Fruit fly (Drosophila melanogaster) whole organism, adult: ENCODE measurements around the gene dnk.

Source experiments
- CG11617 ChIP-seq: fragments of 200-800 bp; sonication (Bioruptor generic); optimal IDR thresholded peaks from 2 replicates; lab custom pipeline; 2017; ENCODE audit warnings: mild to moderate bottlenecking, missing biosample characterization, missing genetic modification reagents, missing genetic modification characterization
- CG12768 ChIP-seq: fragments of 200-800 bp; sonication (Bioruptor generic); optimal IDR thresholded peaks from 2 replicates; lab custom pipeline; 2017; ENCODE audit warnings: missing biosample characterization, missing genetic modification characterization, mild to moderate bottlenecking, moderate library complexity, missing genetic modification reagents
- CG14711 ChIP-seq: fragments of 200-800 bp; sonication (Bioruptor generic); optimal IDR thresholded peaks from 2 replicates; lab custom pipeline; 2018; ENCODE audit warnings: missing biosample characterization, mild to moderate bottlenecking, missing genetic modification characterization, moderate library complexity
- CG1620 ChIP-seq: fragments of 200-800 bp; sonication (Bioruptor generic); optimal IDR thresholded peaks from 2 replicates; lab custom pipeline; 2016; ENCODE audit warnings: missing biosample characterization, missing genetic modification characterization
- CG33017 ChIP-seq: fragments of 200-800 bp; sonication (Bioruptor generic); optimal IDR thresholded peaks from 2 replicates; lab custom pipeline; 2018; ENCODE audit warnings: missing biosample characterization, mild to moderate bottlenecking, missing genetic modification characterization, moderate library complexity
- CG5204 ChIP-seq: fragments of 200-800 bp; sonication (Bioruptor generic); optimal IDR thresholded peaks from 2 replicates; lab custom pipeline; 2016; ENCODE audit warnings: missing biosample characterization, missing genetic modification characterization
- CG7045 ChIP-seq: fragments of 200-800 bp; sonication (Bioruptor generic); optimal IDR thresholded peaks from 2 replicates; lab custom pipeline; 2017; ENCODE audit warnings: missing biosample characterization, mild to moderate bottlenecking, missing genetic modification characterization
- CG7101 ChIP-seq: fragments of 200-800 bp; sonication (Bioruptor generic); optimal IDR thresholded peaks from 2 replicates; lab custom pipeline; 2018; ENCODE audit warnings: missing biosample characterization, mild to moderate bottlenecking, missing genetic modification characterization, moderate library complexity
- Clk ChIP-seq: fragments of 200-800 bp; sonication (Bioruptor generic); optimal IDR thresholded peaks from 2 replicates; lab custom pipeline; 2017; ENCODE audit warnings: missing biosample characterization, missing genetic modification characterization
- Crg-1 ChIP-seq: fragments of 200-800 bp; sonication (Bioruptor generic); optimal IDR thresholded peaks from 2 replicates; lab custom pipeline; 2016; ENCODE audit warnings: missing biosample characterization, missing genetic modification characterization
- Hr96 ChIP-seq: fragments of 200-800 bp; sonication (Bioruptor generic); optimal IDR thresholded peaks from 2 replicates; lab custom pipeline; 2016; ENCODE audit warnings: missing biosample characterization, missing genetic modification characterization
- Mnt ChIP-seq: fragments of 200-800 bp; sonication (Bioruptor generic); optimal IDR thresholded peaks from 2 replicates; lab custom pipeline; 2016; ENCODE audit warnings: missing biosample characterization, mild to moderate bottlenecking, missing genetic modification characterization
- bab1 ChIP-seq: fragments of 200-800 bp; sonication (Bioruptor generic); optimal IDR thresholded peaks from 3 replicates; lab custom pipeline; 2019; ENCODE audit warnings: missing biosample characterization, mild to moderate bottlenecking, missing genetic modification characterization, moderate library complexity
- cic ChIP-seq: fragments of 200-800 bp; sonication (Bioruptor generic); optimal IDR thresholded peaks from 2 replicates; lab custom pipeline; 2017; ENCODE audit warnings: missing biosample characterization, mild to moderate bottlenecking, missing genetic modification characterization, moderate library complexity
- cnc ChIP-seq, 2 experiments: fragments of >200 bp; optimal IDR thresholded peaks; 2 replicates each; lab custom pipeline; 2017
- kay ChIP-seq: fragments of 200-800 bp; sonication (Bioruptor generic); peaks from one replicate; lab custom pipeline; 2016; ENCODE audit warnings: missing biosample characterization, missing genetic modification characterization, borderline replicate concordance
- ovo ChIP-seq: fragments of 200-800 bp; sonication (Bioruptor generic); optimal IDR thresholded peaks from 2 replicates; lab custom pipeline; 2016; ENCODE audit warnings: missing biosample characterization, missing genetic modification characterization
- pad ChIP-seq: fragments of 200-800 bp; sonication (Bioruptor generic); optimal IDR thresholded peaks from 3 replicates; lab custom pipeline; 2017; ENCODE audit warnings: missing biosample characterization, missing genetic modification characterization, mild to moderate bottlenecking, moderate library complexity, missing genetic modification reagents
- tj ChIP-seq: fragments of 200-800 bp; sonication (Bioruptor generic); optimal IDR thresholded peaks from 3 replicates; lab custom pipeline; 2017; ENCODE audit warnings: missing biosample characterization, mild to moderate bottlenecking, missing genetic modification characterization, moderate library complexity
- toe ChIP-seq: fragments of 200-800 bp; sonication (Bioruptor generic); optimal IDR thresholded peaks from 2 replicates; lab custom pipeline; 2016; ENCODE audit warnings: missing biosample characterization, missing genetic modification characterization

The dnk gene

dm6 chr3R:18983614-18984185 lies 2.9 kb downstream of the dnk start, which contains the start of the genes snRNP-U1-C and gukh:
Gene snRNP-U1-C, minus strand, starts transcription at chr3R:18983650.
Gene gukh, plus strand, starts transcription at chr3R:18984025.
- TF ChIP-seq Mnt (GFP tag; lab: Kevin White, UChicago) = peak; percentile 57
- peak; percentile 84 for TF ChIP-seq CG7101
- TF ChIP-seq CG5204 (GFP tag; lab: Kevin White, UChicago) = peak; percentile 73
- TF ChIP-seq Clk (GFP tag; lab: Kevin White, UChicago) = peak; percentile 65
- TF ChIP-seq CG33017 (tag; lab: Kevin White, UChicago) = peak; percentile 78
- peak; percentile 77 for TF ChIP-seq CG11617 (GFP tag; lab: Kevin White, UChicago)
- TF ChIP-seq CG1620 = peak; percentile 67
- no peak for TF ChIP-seq cnc (optimal IDR thresholded peaks at IDR 0.05; lab: Kevin White, UChicago)
- TF ChIP-seq CG12768 = peak; percentile 70
- TF ChIP-seq cic (GFP tag; lab: Kevin White, UChicago) = peak; percentile 39
- TF ChIP-seq toe = peak; percentile 63
- peak; percentile 68 for TF ChIP-seq ovo (GFP tag; lab: Kevin White, UChicago)
- peak; percentile 50 for TF ChIP-seq pad
- TF ChIP-seq Hr96 = peak; percentile 24
- no peak for TF ChIP-seq kay (GFP tag; lab: Kevin White, UChicago)
- TF ChIP-seq Crg-1 (GFP tag; lab: Kevin White, UChicago) = no peak
- peak; percentile 50 for TF ChIP-seq tj (GFP tag; lab: Kevin White, UChicago)
- TF ChIP-seq CG14711 (tag; lab: Kevin White, UChicago) = peak; percentile 81
- peak; percentile 75 for TF ChIP-seq CG7045 (GFP tag; lab: Kevin White, UChicago)
- TF ChIP-seq bab1 (GFP tag; lab: Kevin White, UChicago) = peak; percentile 83

- TF ChIP-seq CG5204 (GFP tag; lab: Kevin White, UChicago) = peak; percentile 44
- TF ChIP-seq pad = peak; percentile 74
- no peak for TF ChIP-seq Hr96
- TF ChIP-seq CG14711 (tag; lab: Kevin White, UChicago) = peak; percentile 82
- peak; percentile 1 for TF ChIP-seq toe
- peak; percentile 62 for TF ChIP-seq bab1 (GFP tag; lab: Kevin White, UChicago)
- TF ChIP-seq CG7101 = peak; percentile 86
- TF ChIP-seq Crg-1 (GFP tag; lab: Kevin White, UChicago) = peak; percentile 9
- TF ChIP-seq CG11617 (GFP tag; lab: Kevin White, UChicago) = peak; percentile 80
- peak; percentile 66 for TF ChIP-seq CG33017 (tag; lab: Kevin White, UChicago)
- peak; percentile 35 for TF ChIP-seq Mnt (GFP tag; lab: Kevin White, UChicago)
- no peak for TF ChIP-seq CG1620
- TF ChIP-seq Clk (GFP tag; lab: Kevin White, UChicago) = no peak
- TF ChIP-seq CG7045 (GFP tag; lab: Kevin White, UChicago) = peak; percentile 46
- peak; percentile 57 for TF ChIP-seq CG12768
Measured at dm6 chr3R:18985114-18985785, 4.5 kb downstream of the dnk start.

dm6 chr3R:18986089-18986887 lies 5.5 kb downstream of the dnk start:
- TF ChIP-seq tj (GFP tag; lab: Kevin White, UChicago) (peak; percentile 97), pad (no peak)

dm6 chr3R:18987428-18988416 lies 6.9 kb downstream of the dnk start:
- TF ChIP-seq CG11617 (GFP tag; lab: Kevin White, UChicago) (no peak), toe (no peak), Crg-1 (GFP tag; lab: Kevin White, UChicago) (no peak), CG1620 (no peak), Clk (GFP tag; lab: Kevin White, UChicago) (no peak), cnc (optimal IDR thresholded peaks at IDR 0.05; lab: Kevin White, UChicago) (no peak), CG7101 (no peak), pad (no peak), bab1 (GFP tag; lab: Kevin White, UChicago) (no peak), ovo (GFP tag; lab: Kevin White, UChicago) (no peak), CG12768 (no peak), CG7045 (GFP tag; lab: Kevin White, UChicago) (no peak)
